Fruit fly (Drosophila melanogaster) whole organism: ENCODE measurements around the gene Sas-6.

Source experiments
- Dll ChIP-seq: fragments of >200 bp; optimal IDR thresholded peaks from 2 replicates; lab custom pipeline; 2017
- pan ChIP-seq: fragments of >200 bp; optimal IDR thresholded peaks from 2 replicates; lab custom pipeline; 2017
- psq ChIP-seq: fragments of >200 bp; optimal IDR thresholded peaks from 2 replicates; lab custom pipeline; 2017
- usp ChIP-seq: fragments of >200 bp; optimal IDR thresholded peaks from 2 replicates; lab custom pipeline; 2017; ENCODE audit warnings: missing biosample characterization, missing genetic modification characterization, mixed read lengths

- TF ChIP-seq psq (lab: Kevin White, UChicago) (no peak), usp (GFP tag; lab: Kevin White, UChicago) (no peak), pan (lab: Kevin White, UChicago) (no peak), Dll (lab: Kevin White, UChicago) (no peak)
Observed at dm6 chr3R:30009173-30009572, 14.0 kb downstream of the Sas-6 start, which contains the start of gene CG7912.
